Worm (Caenorhabditis elegans): Measurements from ENCODE around the gene cdh-4.

The cdh-4 gene

DNA sequence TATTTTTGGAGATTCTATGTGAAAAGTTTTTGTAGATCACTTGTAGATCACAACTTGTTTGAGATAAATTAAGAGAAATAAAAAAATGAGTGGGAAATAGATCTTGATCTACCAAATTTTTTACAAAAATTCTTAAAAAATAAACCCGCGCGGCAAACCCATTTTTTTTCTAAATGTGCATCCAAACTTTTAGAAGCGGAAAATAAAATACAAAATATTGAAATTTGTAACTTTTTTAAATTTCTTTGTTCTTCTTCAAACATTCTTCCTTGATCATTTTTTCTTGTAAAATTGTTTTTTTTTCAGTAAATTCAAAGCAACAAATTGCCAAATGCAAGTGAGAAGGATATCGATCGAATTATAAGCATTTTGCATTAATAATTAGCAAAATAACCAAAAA lies at the start of gene cdh-4:
Gene cdh-4, plus strand, starts transcription at position 301 of the 400 bp plus-strand sequence.
- TF ChIP-seq lin-29 (GFP tag; IDR thresholded peaks at IDR 0.05), result no peak
- no peak for TF ChIP-seq ctbp-1 (GFP tag; IDR thresholded peaks at IDR 0.05)
- TF ChIP-seq attf-4 (tag; optimal IDR thresholded peaks at IDR 0.05), result no peak
- TF ChIP-seq tag-97 (GFP tag; IDR thresholded peaks at IDR 0.05), result no peak
- no peak for TF ChIP-seq aha-1 (tag)
- TF ChIP-seq spr-3 (GFP tag; optimal IDR thresholded peaks at IDR 0.05), result no peak
- TF ChIP-seq zfp-3 (GFP tag; conservative IDR thresholded peaks at IDR 0.05), result no peak
- TF ChIP-seq mdl-1 (tag; optimal IDR thresholded peaks at IDR 0.05), result no peak
- no peak for TF ChIP-seq lin-1 (GFP tag; IDR thresholded peaks at IDR 0.05)
- no peak for TF ChIP-seq daf-12 (tag; optimal IDR thresholded peaks at IDR 0.05)
- TF ChIP-seq mep-1 (tag; optimal IDR thresholded peaks at IDR 0.05), result no peak
- no peak for TF ChIP-seq vab-7 (GFP tag; IDR thresholded peaks at IDR 0.05)
- TF ChIP-seq F44E2.7 (GFP tag; IDR thresholded peaks at IDR 0.05), result no peak
- no peak for TF ChIP-seq unc-62 (GFP tag; optimal IDR thresholded peaks at IDR 0.05 in 1 of 2)
- no peak for TF ChIP-seq unc-62 (tag; optimal IDR thresholded peaks at IDR 0.05)
- TF ChIP-seq ces-1 (GFP tag; optimal IDR thresholded peaks at IDR 0.05), result no peak
- TF ChIP-seq egl-43 (GFP tag; IDR thresholded peaks at IDR 0.05), result no peak
- no peak for TF ChIP-seq duxl-1 (tag; optimal IDR thresholded peaks at IDR 0.05; ENCODE audit: poor library complexity)
- TF ChIP-seq nhr-111 (GFP tag; optimal IDR thresholded peaks at IDR 0.05), result no peak
- TF ChIP-seq nhr-42 (GFP tag; IDR thresholded peaks at IDR 0.05), result no peak

DNA sequence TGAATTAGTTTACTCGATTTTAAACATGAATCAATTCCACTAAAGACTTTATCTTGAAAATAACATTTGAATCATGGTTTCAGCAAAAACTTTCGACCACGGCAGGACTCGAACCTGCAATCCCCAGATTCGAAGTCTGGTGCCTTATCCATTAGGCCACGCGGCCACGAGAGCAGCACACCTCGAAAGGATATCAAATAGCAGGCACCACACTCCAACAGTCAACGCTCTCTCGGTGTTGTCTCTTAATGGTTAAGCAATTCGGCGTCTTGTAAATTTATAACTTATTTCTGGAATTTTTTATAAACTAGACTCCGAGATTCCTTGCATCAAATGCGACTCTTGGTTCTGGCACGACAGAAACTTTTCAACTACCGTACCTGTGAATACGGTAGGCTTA lies 49.4 kb upstream of the cdh-4 start:
- TF ChIP-seq zip-2 (tag; optimal IDR thresholded peaks at IDR 0.05), result no peak
- TF ChIP-seq nhr-48 (tag; optimal IDR thresholded peaks at IDR 0.05), result peak; percentile 80
- TF ChIP-seq ceh-82 (tag; optimal IDR thresholded peaks at IDR 0.05), result no peak
- TF ChIP-seq ceh-62 (tag; optimal IDR thresholded peaks at IDR 0.05), result no peak
- no peak for TF ChIP-seq nhr-76 (tag; optimal IDR thresholded peaks at IDR 0.05)
- no peak for TF ChIP-seq set-16 (GFP tag; IDR thresholded peaks at IDR 0.05)
- no peak for TF ChIP-seq nhr-237 (tag; optimal IDR thresholded peaks at IDR 0.05)
- peak; percentile 80 for TF ChIP-seq gei-8 (GFP tag; optimal IDR thresholded peaks at IDR 0.05)
- peak; percentile 78 for TF ChIP-seq D1046.2 (GFP tag; IDR thresholded peaks at IDR 0.05)
- peak; percentile 41 for TF ChIP-seq F37D6.2 (tag; optimal IDR thresholded peaks at IDR 0.05)
- no peak for TF ChIP-seq ceh-20 (GFP tag; IDR thresholded peaks at IDR 0.05)
- no peak for TF ChIP-seq egl-27 (tag; optimal IDR thresholded peaks at IDR 0.05)
- peak; percentile 35; the same call in 1 of the 2 replicates for TF ChIP-seq php-3 (GFP tag; IDR thresholded peaks at IDR 0.05)
- peak in 1 of 2 experiments; percentile 88 for TF ChIP-seq unc-62 (GFP tag; optimal IDR thresholded peaks at IDR 0.05 in 1 of 2)
- no peak for TF ChIP-seq unc-62 (tag; optimal IDR thresholded peaks at IDR 0.05)
- peak; percentile 13 to 88 for TF ChIP-seq lsy-2 (tag; optimal IDR thresholded peaks at IDR 0.05)
- no peak for TF ChIP-seq pqm-1 (tag; optimal IDR thresholded peaks at IDR 0.05)
- no peak; the same call in 1 of the 2 replicates for TF ChIP-seq daf-8 (GFP tag; IDR thresholded peaks at IDR 0.05)
- TF ChIP-seq nhr-77 (tag; optimal IDR thresholded peaks at IDR 0.05), result no peak
- TF ChIP-seq lin-13 (GFP tag; optimal IDR thresholded peaks at IDR 0.05), result peak; percentile 64
- peak; percentile 29 to 88; a peak in 3 of 4 replicates for TF ChIP-seq madf-5 (GFP tag; IDR thresholded peaks at IDR 0.05)
- peak; percentile 91 for TF ChIP-seq egl-43 (GFP tag; IDR thresholded peaks at IDR 0.05)
- TF ChIP-seq nhr-42 (GFP tag; IDR thresholded peaks at IDR 0.05), result peak; percentile 78
- TF ChIP-seq nhr-6 (tag; optimal IDR thresholded peaks at IDR 0.05), result no peak
- TF ChIP-seq aha-1 (tag), result peak; percentile 35
- peak; percentile 88 for TF ChIP-seq arid-1 (GFP tag; conservative IDR thresholded peaks at IDR 0.05)
- TF ChIP-seq fkh-10 (GFP tag; optimal IDR thresholded peaks at IDR 0.05), result no peak
- TF ChIP-seq hmg-1.1 (GFP tag; IDR thresholded peaks at IDR 0.05), result peak; percentile 75
- TF ChIP-seq skn-1 (tag; optimal IDR thresholded peaks at IDR 0.05), result no peak
- peak; percentile 82 for TF ChIP-seq spr-1 (tag; optimal IDR thresholded peaks at IDR 0.05)
- TF ChIP-seq aly-2 (tag; optimal IDR thresholded peaks at IDR 0.05), result peak; percentile 58
- TF ChIP-seq vab-7 (GFP tag; IDR thresholded peaks at IDR 0.05), result peak; percentile 85
- TF ChIP-seq daf-19 (GFP tag; conservative IDR thresholded peaks at IDR 0.05), result peak; percentile 73
- TF ChIP-seq dpl-1 (GFP tag; optimal IDR thresholded peaks at IDR 0.05), result peak; percentile 33
- TF ChIP-seq tag-97 (GFP tag; IDR thresholded peaks at IDR 0.05), result no peak
- peak; percentile 67 for TF ChIP-seq nhr-111 (GFP tag; optimal IDR thresholded peaks at IDR 0.05)
- no peak for TF ChIP-seq T20F7.1 (GFP tag; optimal IDR thresholded peaks at IDR 0.05)
- peak; percentile 81 for TF ChIP-seq mdt-29 (GFP tag; IDR thresholded peaks at IDR 0.05)
- TF ChIP-seq Y48G9A.11 (GFP tag; IDR thresholded peaks at IDR 0.05), result peak; percentile 49

Data from whole organism, L4 larva.